Fruit fly (Drosophila melanogaster) whole organism, wandering third instar larva: ENCODE measurements around the gene FER.

Source experiments
- Abd-B ChIP-seq: fragments of >200 bp; optimal IDR thresholded peaks from 2 replicates; lab custom pipeline; 2017; ENCODE audit warnings: missing biosample characterization, missing genetic modification characterization
- Dfd ChIP-seq: fragments of >200 bp; optimal IDR thresholded peaks from 2 replicates; lab custom pipeline; 2017; ENCODE audit warnings: missing biosample characterization, missing genetic modification characterization
- Dif ChIP-seq: fragments of 200-275, 200-300 bp; sonication (Bioruptor generic); optimal IDR thresholded peaks from 2 replicates; lab custom pipeline; 2018; ENCODE audit warnings: missing biosample characterization, missing genetic modification characterization; ENCODE audit not compliant: partially characterized antibody
- GATAd ChIP-seq: sonication (Bioruptor generic); optimal IDR thresholded peaks from 2 replicates; lab custom pipeline; 2016; ENCODE audit warnings: missing biosample characterization, missing genetic modification characterization
- Hnf4 ChIP-seq: fragments of 200-800 bp; sonication (Bioruptor generic); optimal IDR thresholded peaks from 2 replicates; lab custom pipeline; 2016; ENCODE audit warnings: missing biosample characterization, mild to moderate bottlenecking, missing genetic modification characterization
- Hr78 ChIP-seq: fragments of >200 bp; optimal IDR thresholded peaks from 2 replicates; lab custom pipeline; 2017; ENCODE audit warnings: missing biosample characterization, missing genetic modification characterization
- Hr83 ChIP-seq: fragments of 200-300 bp; sonication (Bioruptor generic); optimal IDR thresholded peaks from 2 replicates; lab custom pipeline; 2016; ENCODE audit warnings: missing biosample characterization, mild to moderate bottlenecking, missing genetic modification characterization, moderate library complexity; ENCODE audit not compliant: poor library complexity, severe bottlenecking
- Jra ChIP-seq: sonication (Bioruptor generic); optimal IDR thresholded peaks from 2 replicates; lab custom pipeline; 2016; ENCODE audit warnings: missing biosample characterization, missing genetic modification characterization
- Mio ChIP-seq: sonication (Bioruptor generic); optimal IDR thresholded peaks from 2 replicates; lab custom pipeline; 2016; ENCODE audit warnings: missing biosample characterization, missing genetic modification characterization
- Myc ChIP-seq: fragments of >200 bp; optimal IDR thresholded peaks from 2 replicates; lab custom pipeline; 2017
- N ChIP-seq: fragments of >200 bp; optimal IDR thresholded peaks from 2 replicates; lab custom pipeline; 2018; ENCODE audit warnings: missing biosample characterization, missing external identifiers, missing genetic modification characterization
- Rel ChIP-seq, 2 experiments: fragments of 200-800 bp; sonication (Bioruptor generic) in 1 of 2; optimal IDR thresholded peaks; 2 replicates in 1 of 2; 3 replicates in 1 of 2; lab custom pipeline; 2016 to 2019; ENCODE audit warnings: mild to moderate bottlenecking in 2 of 2, missing biosample characterization in 2 of 2, missing genetic modification characterization in 2 of 2, moderate library complexity in 1 of 2
- Vsx2 ChIP-seq: fragments of 200-300, 225-300 bp; sonication (Bioruptor generic); optimal IDR thresholded peaks from 2 replicates; lab custom pipeline; 2018; ENCODE audit warnings: missing biosample characterization, missing genetic modification characterization; ENCODE audit not compliant: partially characterized antibody
- br ChIP-seq: fragments of 200-800 bp; sonication (Bioruptor generic); optimal IDR thresholded peaks from 2 replicates; lab custom pipeline; 2016; ENCODE audit warnings: missing biosample characterization, missing genetic modification characterization
- brk ChIP-seq: fragments of 200-800 bp; sonication (Bioruptor generic); optimal IDR thresholded peaks from 2 replicates; lab custom pipeline; 2016; ENCODE audit warnings: missing biosample characterization, mild to moderate bottlenecking, missing genetic modification characterization
- dl ChIP-seq, 2 experiments: fragments of 175-275, 200-275 bp in 1 of 2; fragments of 200-275 bp in 1 of 2; sonication (Bioruptor generic); optimal IDR thresholded peaks; lab custom pipeline; 2018; ENCODE audit warnings: mild to moderate bottlenecking in 2 of 2, missing biosample characterization in 2 of 2, missing genetic modification characterization in 2 of 2, moderate library complexity in 2 of 2; ENCODE audit not compliant: partially characterized antibody in 2 of 2, insufficient read depth in 1 of 2
- dmrt93B ChIP-seq: fragments of 200-800 bp; sonication (Bioruptor generic); optimal IDR thresholded peaks from 2 replicates; lab custom pipeline; 2018; ENCODE audit warnings: missing biosample characterization, mild to moderate bottlenecking, missing genetic modification characterization
- ey ChIP-seq: fragments of 200-800 bp; sonication (Bioruptor generic); optimal IDR thresholded peaks from 2 replicates; lab custom pipeline; 2016; ENCODE audit warnings: missing biosample characterization, missing genetic modification characterization
- foxo ChIP-seq, 2 experiments: fragments of 200-800 bp; sonication (Bioruptor generic); optimal IDR thresholded peaks; 2 replicates in 1 of 2; 3 replicates in 1 of 2; lab custom pipeline; 2016 to 2017; ENCODE audit warnings: missing biosample characterization in 2 of 2, missing genetic modification characterization in 2 of 2
- h ChIP-seq: fragments of 200-800 bp; sonication (Bioruptor generic); optimal IDR thresholded peaks from 3 replicates; lab custom pipeline; 2016; ENCODE audit warnings: missing biosample characterization, mild to moderate bottlenecking, missing genetic modification characterization
- jim ChIP-seq: fragments of 175-275, 200-325 bp; sonication (Bioruptor generic); optimal IDR thresholded peaks from 2 replicates; lab custom pipeline; 2016; ENCODE audit warnings: missing biosample characterization, mild to moderate bottlenecking, missing genetic modification characterization
- pan ChIP-seq: fragments of >200 bp; optimal IDR thresholded peaks from 2 replicates; lab custom pipeline; 2017
- psq ChIP-seq: fragments of 200-800 bp; sonication (Bioruptor generic); optimal IDR thresholded peaks from 3 replicates; lab custom pipeline; 2017; ENCODE audit warnings: missing biosample characterization, mild to moderate bottlenecking, missing genetic modification characterization, moderate library complexity
- sage ChIP-seq: fragments of 200-800 bp; sonication (Bioruptor generic); optimal IDR thresholded peaks from 2 replicates; lab custom pipeline; 2016; ENCODE audit warnings: missing biosample characterization, mild to moderate bottlenecking, missing genetic modification characterization
- tai ChIP-seq: sonication (Bioruptor generic); optimal IDR thresholded peaks from 2 replicates; lab custom pipeline; 2016; ENCODE audit warnings: missing biosample characterization, missing genetic modification characterization
- usp ChIP-seq: fragments of >200 bp; optimal IDR thresholded peaks from 2 replicates; lab custom pipeline; 2017; ENCODE audit warnings: missing biosample characterization, missing genetic modification characterization
- woc ChIP-seq: sonication (Bioruptor generic); optimal IDR thresholded peaks from 2 replicates; lab custom pipeline; 2016; ENCODE audit warnings: missing biosample characterization, mild to moderate bottlenecking, missing genetic modification characterization

FER gene

DNA sequence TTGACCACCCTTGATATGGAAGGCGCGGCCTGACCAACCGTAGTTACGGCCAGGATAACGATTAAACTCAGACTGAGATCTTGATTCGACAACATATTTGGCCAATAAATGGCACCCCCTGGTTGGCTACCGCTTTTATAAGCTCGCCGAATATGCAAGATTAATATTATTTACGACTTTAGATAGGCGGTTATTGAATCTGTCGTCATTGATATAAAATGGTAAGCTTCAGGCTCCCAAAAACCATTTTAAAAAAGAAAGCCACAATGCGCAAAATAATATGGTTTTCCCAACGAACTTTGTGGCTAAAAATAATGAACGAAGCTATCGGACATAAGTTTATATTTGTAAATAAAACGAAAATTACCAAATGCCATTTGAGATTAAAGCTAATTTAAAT, 64.1 kb downstream of the FER start, which contains the start of gene CG12951:
TSS of gene CG12951 (minus strand) at position 101 of the 400 bp plus-strand sequence.
- TF ChIP-seq Rel (GFP tag; optimal IDR thresholded peaks at IDR 0.05; lab: Kevin White, UChicago), result no peak
- no peak for TF ChIP-seq Rel (tag; optimal IDR thresholded peaks at IDR 0.05; lab: Kevin White, UChicago)
- no peak for TF ChIP-seq foxo (GFP tag; optimal IDR thresholded peaks at IDR 0.05; lab: Kevin White, UChicago)
- no peak for TF ChIP-seq psq (GFP tag; lab: Kevin White, UChicago)
- TF ChIP-seq Vsx2 (GFP tag; lab: Kevin White, UChicago), result no peak
- no peak for TF ChIP-seq Dif
- no peak for TF ChIP-seq N (GFP tag; lab: Kevin White, UChicago)
- TF ChIP-seq br (GFP tag; lab: Kevin White, UChicago), result no peak
- TF ChIP-seq woc, result no peak
- TF ChIP-seq Myc (lab: Kevin White, UChicago), result no peak

DNA sequence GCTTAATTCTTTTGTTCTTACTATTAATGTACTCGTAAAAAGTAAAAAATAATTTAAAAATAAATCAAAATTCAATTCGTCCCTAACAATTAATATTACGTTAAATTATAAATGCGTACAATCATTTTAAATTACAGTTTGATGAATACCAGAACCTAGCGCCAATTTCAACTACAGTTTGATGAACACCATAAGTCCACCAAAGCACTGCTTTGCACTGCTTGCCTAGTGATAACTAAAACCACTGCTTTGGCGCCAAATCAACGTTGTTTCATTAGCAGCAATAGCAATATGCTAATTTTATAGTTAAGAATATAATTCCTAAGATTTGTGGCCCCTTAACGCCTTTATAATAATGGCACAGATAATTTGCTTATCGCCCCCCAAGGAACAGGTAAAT, 65.5 kb downstream of the FER start:
- TF ChIP-seq h (GFP tag; lab: Kevin White, UChicago) (no peak), tai (GFP tag; lab: Kevin White, UChicago) (peak; percentile 25), Myc (lab: Kevin White, UChicago) (peak; percentile 91), dl (GFP tag; optimal IDR thresholded peaks at IDR 0.05; lab: Kevin White, UChicago; ENCODE audit: insufficient read depth in 1 of 2, partially characterized antibody in 2 of 2) (no peak)
- TF ChIP-seq, all 38 proteins: peak for 2

DNA sequence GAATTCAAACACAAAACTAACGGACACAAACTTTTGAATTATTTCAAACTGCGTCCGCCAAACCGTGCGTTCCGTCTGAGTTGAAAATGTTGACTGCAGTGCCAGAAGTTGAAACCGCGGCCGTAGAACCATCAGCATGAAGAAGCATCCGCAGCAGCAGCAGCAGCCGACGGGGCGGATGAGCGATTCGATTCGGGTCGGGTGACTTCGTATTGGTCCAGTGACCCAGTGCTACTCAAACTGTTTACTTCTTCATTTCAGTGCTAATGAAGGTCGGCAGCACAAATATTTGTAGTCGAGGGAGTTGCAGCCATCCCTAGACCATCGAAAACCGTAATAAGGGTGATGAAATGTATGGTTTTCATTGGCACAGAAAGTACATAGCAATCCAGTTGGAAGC, 65.9 kb downstream of the FER start, which contains the start of gene CG8861:
TSS of gene CG8861 (minus strand) at position 101 of the 400 bp plus-strand sequence.
- TF ChIP-seq jim (GFP tag; lab: Kevin White, UChicago) (no peak), Dfd (no peak), Mio (GFP tag; lab: Kevin White, UChicago) (no peak), usp (GFP tag; lab: Kevin White, UChicago) (no peak), N (GFP tag; lab: Kevin White, UChicago) (no peak), Hr83 (GFP tag; lab: Kevin White, UChicago) (no peak), dmrt93B (GFP tag; lab: Kevin White, UChicago) (no peak), Jra (no peak), pan (no peak), Myc (lab: Kevin White, UChicago) (no peak), ey (GFP tag; lab: Kevin White, UChicago) (no peak), Hr78 (GFP tag; lab: Kevin White, UChicago) (no peak), Rel (GFP tag; optimal IDR thresholded peaks at IDR 0.05; lab: Kevin White, UChicago) (no peak), Rel (tag; optimal IDR thresholded peaks at IDR 0.05; lab: Kevin White, UChicago) (no peak), Hnf4 (GFP tag; lab: Kevin White, UChicago) (no peak)

DNA sequence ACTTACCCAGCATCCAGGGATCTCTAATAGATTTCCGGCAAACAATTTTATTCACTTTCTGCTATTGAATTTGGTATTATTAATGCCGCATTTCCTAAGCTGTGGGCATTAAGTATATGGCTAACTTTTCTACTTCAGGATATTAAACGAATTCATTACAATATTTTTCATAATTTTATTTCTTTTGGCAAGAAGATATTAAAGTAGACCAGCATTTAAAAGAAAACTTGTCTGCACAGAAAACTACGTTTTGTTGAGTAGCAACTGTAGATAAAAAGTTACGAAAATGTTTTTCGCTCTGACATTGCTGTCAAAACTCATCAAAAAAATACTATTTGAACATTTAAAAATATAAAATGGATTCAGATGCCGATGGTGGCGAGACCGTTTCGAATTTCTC, 72.9 kb downstream of the FER start, which contains the start of gene HP1e:
TSS of gene HP1e (plus strand) at position 301 of the 400 bp plus-strand sequence.
- no peak for TF ChIP-seq foxo (GFP tag; optimal IDR thresholded peaks at IDR 0.05; lab: Kevin White, UChicago)
- no peak for TF ChIP-seq GATAd
- no peak for TF ChIP-seq Rel (GFP tag; optimal IDR thresholded peaks at IDR 0.05; lab: Kevin White, UChicago)
- no peak for TF ChIP-seq Rel (tag; optimal IDR thresholded peaks at IDR 0.05; lab: Kevin White, UChicago)
- TF ChIP-seq Hr83 (GFP tag; lab: Kevin White, UChicago), result no peak
- no peak for TF ChIP-seq sage (GFP tag; lab: Kevin White, UChicago)
- TF ChIP-seq brk (GFP tag; lab: Kevin White, UChicago), result no peak
- TF ChIP-seq ey (GFP tag; lab: Kevin White, UChicago), result no peak
- TF ChIP-seq br (GFP tag; lab: Kevin White, UChicago), result no peak
- no peak for TF ChIP-seq Abd-B
